Worm (Caenorhabditis elegans): ENCODE measurements around the gene C16B8.3.

Gene C16B8.3

DNA sequence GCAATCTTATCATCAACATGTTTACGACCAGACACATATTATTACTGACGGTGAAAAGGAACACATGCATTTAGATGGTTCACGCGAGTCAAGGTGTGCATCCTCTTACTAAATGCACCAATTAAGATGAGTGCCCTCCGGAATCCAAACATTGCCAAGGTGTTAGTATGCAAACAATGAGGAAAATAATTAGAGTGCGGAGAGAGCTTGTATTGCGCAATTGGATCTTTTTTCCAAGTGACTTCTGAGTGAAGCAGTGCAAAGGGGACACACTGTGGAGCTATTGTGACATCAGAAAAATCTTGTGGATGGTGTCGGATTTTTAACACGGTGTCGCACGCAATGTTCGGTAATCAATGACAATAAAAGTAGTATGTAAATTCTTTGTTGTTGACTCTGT lies 8.8 kb upstream of the C16B8.3 start:
- TF ChIP-seq egl-5 (tag; optimal IDR thresholded peaks at IDR 0.05): no peak
- TF ChIP-seq nhr-77 (tag; optimal IDR thresholded peaks at IDR 0.05): no peak
- no peak for TF ChIP-seq nhr-12 (tag; optimal IDR thresholded peaks at IDR 0.05)
- TF ChIP-seq aly-2 (tag; optimal IDR thresholded peaks at IDR 0.05): no peak
- TF ChIP-seq ama-1 (optimal IDR thresholded peaks at IDR 0.05): no peak
- TF ChIP-seq ceh-16 (tag; optimal IDR thresholded peaks at IDR 0.05): no peak
- no peak for TF ChIP-seq nhr-11 (tag; optimal IDR thresholded peaks at IDR 0.05)
- TF ChIP-seq fos-1 (tag; optimal IDR thresholded peaks at IDR 0.05): no peak
- no peak for TF ChIP-seq nhr-67 (tag; optimal IDR thresholded peaks at IDR 0.05)
- no peak for TF ChIP-seq lin-15B (tag; optimal IDR thresholded peaks at IDR 0.05)
- no peak for TF ChIP-seq mml-1 (tag; optimal IDR thresholded peaks at IDR 0.05)
- no peak for TF ChIP-seq hmg-11 (tag; optimal IDR thresholded peaks at IDR 0.05)
- no peak for TF ChIP-seq pqm-1 (tag; optimal IDR thresholded peaks at IDR 0.05)
- no peak for TF ChIP-seq ceh-28 (tag; optimal IDR thresholded peaks at IDR 0.05)
- TF ChIP-seq elt-1 (tag; optimal IDR thresholded peaks at IDR 0.05): no peak
- no peak for TF ChIP-seq unc-62 (GFP tag; optimal IDR thresholded peaks at IDR 0.05)

DNA sequence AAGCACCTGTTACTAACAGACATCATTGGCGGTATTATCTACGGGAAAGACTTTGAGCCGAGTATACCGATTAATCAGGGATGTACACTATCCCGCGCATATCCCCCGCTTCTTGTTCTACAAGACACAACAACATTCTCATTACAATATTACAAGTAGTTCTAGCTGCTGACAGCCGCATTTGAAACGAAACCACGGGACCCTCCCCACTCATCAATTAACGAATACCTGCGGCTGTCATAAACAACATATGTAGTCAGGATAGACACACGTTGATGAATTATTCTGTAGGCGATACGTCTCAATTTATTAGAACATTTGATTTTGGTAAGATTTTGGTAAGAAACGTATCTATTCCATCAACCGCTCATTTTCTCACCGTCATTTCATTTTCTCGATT lies 8.3 kb upstream of the C16B8.3 start:
- TF ChIP-seq eor-1 (tag; optimal IDR thresholded peaks at IDR 0.05) (no peak), zag-1 (tag; optimal IDR thresholded peaks at IDR 0.05) (no peak), fkh-2 (tag; optimal IDR thresholded peaks at IDR 0.05) (no peak), lin-39 (tag; optimal IDR thresholded peaks at IDR 0.05) (peak; percentile 8), fos-1 (tag; optimal IDR thresholded peaks at IDR 0.05) (no peak), nhr-67 (tag; optimal IDR thresholded peaks at IDR 0.05) (no peak), elt-2 (tag; optimal IDR thresholded peaks at IDR 0.05) (no peak), ZK546.5 (tag; optimal IDR thresholded peaks at IDR 0.05) (no peak)

DNA sequence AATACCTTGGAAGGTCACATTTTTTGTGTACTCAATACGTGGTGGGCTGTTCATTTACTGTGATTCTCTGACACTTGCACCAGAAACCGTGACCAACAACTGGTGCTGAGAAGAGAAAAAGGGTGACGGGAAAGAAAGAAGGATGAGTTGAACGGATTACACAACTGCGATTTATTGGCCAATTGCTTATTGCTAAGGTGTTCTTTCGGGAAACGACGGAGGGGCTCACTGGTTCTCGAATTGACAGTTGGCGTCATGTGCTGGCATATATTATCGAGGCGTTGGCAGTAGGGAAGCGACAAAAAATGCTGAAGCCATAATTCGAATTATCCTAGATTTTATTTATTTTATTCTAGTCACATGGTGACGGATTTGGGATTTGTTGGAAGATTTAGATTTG lies 5.7 kb upstream of the C16B8.3 start:
- TF ChIP-seq nhr-25 (tag; optimal IDR thresholded peaks at IDR 0.05): no peak
- TF ChIP-seq nhr-28 (tag; optimal IDR thresholded peaks at IDR 0.05): no peak
- TF ChIP-seq lin-39 (tag; optimal IDR thresholded peaks at IDR 0.05): no peak
- TF ChIP-seq nfya-1 (tag; optimal IDR thresholded peaks at IDR 0.05; ENCODE audit: insufficient read depth): peak; percentile 25

DNA sequence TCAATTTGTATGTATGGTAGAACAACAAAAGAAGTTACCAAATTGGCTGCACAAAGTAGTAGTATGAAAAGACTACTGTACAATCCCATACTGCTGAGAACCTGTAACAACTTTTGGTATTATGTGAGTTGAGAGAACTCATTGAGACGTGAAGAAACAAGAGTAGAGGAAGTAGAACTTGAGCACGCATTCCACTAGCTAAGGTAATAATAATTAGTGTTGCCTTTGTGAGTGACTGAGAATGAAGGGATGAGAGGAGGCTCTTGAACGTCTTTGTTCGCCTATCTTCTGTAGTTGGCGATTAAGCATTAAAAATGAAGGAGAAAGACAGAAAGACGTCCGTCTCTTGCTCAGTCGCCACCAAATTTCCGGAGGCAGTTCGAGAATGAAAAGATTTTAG lies 5.1 kb upstream of the C16B8.3 start, which contains the start of gene C16B8.4:
C16B8.4 (minus strand) TSS at position 101 of the 400 bp plus-strand sequence.
- no peak for TF ChIP-seq nhr-237 (tag; optimal IDR thresholded peaks at IDR 0.05)
- TF ChIP-seq fkh-2 (tag; optimal IDR thresholded peaks at IDR 0.05): no peak
- TF ChIP-seq ceh-28 (tag; optimal IDR thresholded peaks at IDR 0.05): no peak
- no peak for TF ChIP-seq pqm-1 (tag; optimal IDR thresholded peaks at IDR 0.05)

DNA sequence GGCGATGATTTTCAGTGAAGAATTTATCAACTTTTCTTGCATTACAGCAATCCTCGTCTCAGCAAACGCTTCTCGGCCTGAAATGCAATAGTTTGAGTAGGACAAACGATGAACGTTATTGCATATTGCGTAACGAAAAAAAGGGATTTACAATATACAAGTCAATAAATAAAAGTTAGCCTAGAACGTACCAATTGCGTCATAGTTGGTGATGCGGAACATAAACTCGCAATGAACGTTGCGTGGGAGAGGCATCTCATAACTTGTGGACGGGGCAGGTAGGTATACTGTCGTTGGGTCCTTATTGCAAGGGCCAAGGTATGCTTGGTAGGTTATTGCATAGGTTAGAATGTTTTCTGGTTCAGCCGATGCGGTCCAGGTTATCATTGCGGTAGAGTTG lies 2.4 kb upstream of the C16B8.3 start:
- TF ChIP-seq fos-1 (tag; optimal IDR thresholded peaks at IDR 0.05): no peak
- TF ChIP-seq ztf-11 (tag; optimal IDR thresholded peaks at IDR 0.05): no peak
- no peak for TF ChIP-seq unc-39 (tag; optimal IDR thresholded peaks at IDR 0.05)
- no peak for TF ChIP-seq fkh-2 (tag; optimal IDR thresholded peaks at IDR 0.05)
- no peak for TF ChIP-seq unc-62 (GFP tag; optimal IDR thresholded peaks at IDR 0.05)
- TF ChIP-seq nfya-1 (tag; optimal IDR thresholded peaks at IDR 0.05; ENCODE audit: insufficient read depth): no peak
- TF ChIP-seq nhr-23 (tag; optimal IDR thresholded peaks at IDR 0.05): no peak
- no peak for TF ChIP-seq aly-2 (tag; optimal IDR thresholded peaks at IDR 0.05)

DNA sequence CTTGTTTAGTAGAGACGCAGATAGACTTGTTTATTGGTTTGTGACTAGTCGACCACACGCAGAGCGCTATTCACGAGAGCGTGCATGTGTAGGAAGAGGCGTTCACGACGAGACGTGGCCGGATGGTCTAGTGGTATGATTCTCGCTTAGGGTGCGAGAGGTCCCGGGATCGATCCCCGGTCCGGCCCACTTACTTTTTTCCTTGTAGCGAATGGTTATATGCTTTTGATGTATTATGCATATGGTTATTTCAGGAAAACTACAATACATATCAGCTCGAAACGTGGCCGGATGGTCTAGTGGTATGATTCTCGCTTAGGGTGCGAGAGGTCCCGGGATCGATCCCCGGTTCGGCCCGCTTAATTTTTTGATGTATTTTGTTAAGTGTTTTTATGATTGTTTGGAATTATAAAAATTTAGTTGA lies 1.6 kb upstream of the C16B8.3 start:
- TF ChIP-seq nhr-67 (tag; optimal IDR thresholded peaks at IDR 0.05) (no peak), zag-1 (tag; optimal IDR thresholded peaks at IDR 0.05) (no peak), elt-1 (tag; optimal IDR thresholded peaks at IDR 0.05) (no peak), unc-62 (GFP tag; optimal IDR thresholded peaks at IDR 0.05) (peak; percentile 45), jun-1 (tag; optimal IDR thresholded peaks at IDR 0.05) (peak; percentile 74), lsy-12 (tag; optimal IDR thresholded peaks at IDR 0.05) (peak; percentile 74), ceh-16 (tag; optimal IDR thresholded peaks at IDR 0.05) (no peak), nhr-23 (tag; optimal IDR thresholded peaks at IDR 0.05) (peak; percentile 39), hmg-11 (tag; optimal IDR thresholded peaks at IDR 0.05) (peak; percentile 51), nhr-28 (tag; optimal IDR thresholded peaks at IDR 0.05) (no peak), egl-27 (tag; optimal IDR thresholded peaks at IDR 0.05) (peak; percentile 69), R02D3.7 (tag; optimal IDR thresholded peaks at IDR 0.05) (no peak), fkh-10 (GFP tag; optimal IDR thresholded peaks at IDR 0.05) (no peak), pqm-1 (tag; optimal IDR thresholded peaks at IDR 0.05) (peak; percentile 47), ceh-28 (tag; optimal IDR thresholded peaks at IDR 0.05) (no peak), ceh-9 (tag; optimal IDR thresholded peaks at IDR 0.05) (no peak), daf-12 (tag; optimal IDR thresholded peaks at IDR 0.05) (no peak), nhr-25 (tag; optimal IDR thresholded peaks at IDR 0.05) (peak; percentile 76), elt-2 (tag; optimal IDR thresholded peaks at IDR 0.05) (peak; percentile 50), nhr-11 (tag; optimal IDR thresholded peaks at IDR 0.05) (no peak), pha-4 (tag; optimal IDR thresholded peaks at IDR 0.05) (peak; percentile 49), nfya-1 (tag; optimal IDR thresholded peaks at IDR 0.05; ENCODE audit: insufficient read depth) (peak; percentile 64), mml-1 (tag; optimal IDR thresholded peaks at IDR 0.05) (no peak), nhr-237 (tag; optimal IDR thresholded peaks at IDR 0.05) (no peak), ztf-4 (tag; optimal IDR thresholded peaks at IDR 0.05) (no peak), egl-5 (tag; optimal IDR thresholded peaks at IDR 0.05) (peak; percentile 73), nhr-77 (tag; optimal IDR thresholded peaks at IDR 0.05) (peak; percentile 31), tbx-2 (tag; optimal IDR thresholded peaks at IDR 0.05) (peak; percentile 53), ceh-82 (tag; optimal IDR thresholded peaks at IDR 0.05) (peak; percentile 14), unc-39 (tag; optimal IDR thresholded peaks at IDR 0.05) (peak; percentile 4), nhr-76 (tag; optimal IDR thresholded peaks at IDR 0.05) (no peak), fkh-2 (tag; optimal IDR thresholded peaks at IDR 0.05) (no peak)
